Worm (Caenorhabditis elegans) whole organism, early embryonic: ENCODE measurements around the gene ZK1248.5.

Source experiments
- B0310.2 ChIP-seq: sonication (generic microtip); optimal IDR thresholded peaks from 2 replicates; lab custom pipeline; 2016; ENCODE audit warnings: mild to moderate bottlenecking, missing genetic modification characterization, missing compliant biosample characterization
- F13C5.2 ChIP-seq: sonication (generic microtip); optimal IDR thresholded peaks from 2 replicates; lab custom pipeline; 2017; ENCODE audit warnings: mild to moderate bottlenecking, missing genetic modification characterization, inconsistent platforms, missing compliant biosample characterization
- aly-1 ChIP-seq: sonication (generic microtip); optimal IDR thresholded peaks from 2 replicates; lab custom pipeline; 2016; ENCODE audit warnings: missing genetic modification characterization, missing compliant biosample characterization
- ama-1 ChIP-seq: fragments of 150-350 bp; optimal IDR thresholded peaks from 2 replicates; lab custom pipeline; 2014
- ceh-13 ChIP-seq: fragments of 200-800 bp; sonication (Bioruptor generic); optimal IDR thresholded peaks from 2 replicates; lab custom pipeline; 2018; ENCODE audit warnings: mild to moderate bottlenecking, missing genetic modification characterization, missing compliant biosample characterization
- ceh-36 ChIP-seq: sonication (generic microtip); optimal IDR thresholded peaks from 2 replicates; lab custom pipeline; 2016; ENCODE audit warnings: missing genetic modification characterization, inconsistent platforms, missing compliant biosample characterization
- ets-7 ChIP-seq: sonication (generic microtip); optimal IDR thresholded peaks from 2 replicates; lab custom pipeline; 2016; ENCODE audit warnings: missing genotype, missing genetic modification characterization, missing compliant biosample characterization
- flt-1 ChIP-seq: fragments of 200-800 bp; sonication (Bioruptor generic); IDR thresholded peaks from 2 replicates; pipeline ENCODE4 v1.3.6; 2022; ENCODE audit warnings: missing genetic modification characterization, missing compliant biosample characterization
- hmbx-1 ChIP-seq: sonication (generic microtip); optimal IDR thresholded peaks from 2 replicates; lab custom pipeline; 2016; ENCODE audit warnings: mild to moderate bottlenecking, missing genetic modification characterization, missing compliant biosample characterization
- hmg-4 ChIP-seq: fragments of 200-800 bp; sonication (Bioruptor generic); optimal IDR thresholded peaks from 2 replicates; lab custom pipeline; 2018; ENCODE audit warnings: mild to moderate bottlenecking, missing genetic modification characterization, missing compliant biosample characterization
- hnd-1 ChIP-seq: sonication (generic microtip); optimal IDR thresholded peaks from 2 replicates; lab custom pipeline; 2016; ENCODE audit warnings: missing genetic modification characterization, missing compliant biosample characterization
- pes-1 ChIP-seq: fragments of 200-800 bp; sonication (Bioruptor generic); IDR thresholded peaks from 2 replicates; pipeline ENCODE4 v1.3.6; 2022; ENCODE audit warnings: missing genetic modification reagents, missing genetic modification characterization, missing compliant biosample characterization
- scrt-1 ChIP-seq: fragments of 200-800 bp; sonication (Bioruptor generic); IDR thresholded peaks from 2 replicates; pipeline ENCODE4 v1.3.6; 2022; ENCODE audit warnings: missing genetic modification characterization, missing compliant biosample characterization
- sea-1 ChIP-seq: fragments of 200-800 bp; sonication (Bioruptor generic); conservative IDR thresholded peaks from 2 replicates; pipeline ENCODE4 v1.3.6; 2022; ENCODE audit warnings: missing genetic modification characterization, missing compliant biosample characterization
- tbx-11 ChIP-seq: fragments of 200-800 bp; sonication (Bioruptor generic); IDR thresholded peaks from 2 replicates; pipeline ENCODE4 v1.3.6; 2022; ENCODE audit warnings: missing genetic modification characterization, missing compliant biosample characterization
- tbx-37 ChIP-seq: fragments of 200-800 bp; sonication (Bioruptor generic); conservative IDR thresholded peaks from 2 replicates; pipeline ENCODE4 v1.3.6; 2022; ENCODE audit warnings: missing genetic modification reagents, missing genetic modification characterization, missing compliant biosample characterization
- tra-4 ChIP-seq: sonication (generic microtip); optimal IDR thresholded peaks from 2 replicates; lab custom pipeline; 2017; ENCODE audit warnings: missing genetic modification characterization, missing compliant biosample characterization

ZK1248.5 gene

DNA sequence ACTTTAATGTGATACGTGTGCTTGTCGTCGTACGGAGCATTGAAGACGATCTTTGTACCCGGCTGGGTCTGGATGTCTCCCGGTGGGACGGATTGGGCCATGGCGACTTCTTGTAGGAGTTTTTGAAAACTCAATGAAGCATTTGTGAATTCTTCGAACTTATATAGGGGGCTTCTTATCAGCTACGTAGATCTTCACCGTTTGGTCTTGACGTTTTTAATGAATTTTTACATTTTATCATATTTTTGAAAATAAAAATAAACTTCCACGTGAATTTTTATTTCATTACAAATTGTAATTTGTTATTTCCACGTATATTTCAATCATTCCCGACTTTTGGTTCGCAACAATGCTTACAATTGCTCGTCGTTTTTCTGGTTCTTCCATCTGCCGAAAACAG, at the start of gene ZK1248.5, which contains the start of gene msp-64:
ZK1248.5 (plus strand) TSS at position 285 of the 400 bp plus-strand sequence.
msp-64 (minus strand) TSS at position 101 of the 400 bp plus-strand sequence.
- no peak for TF ChIP-seq hmbx-1
- TF ChIP-seq tbx-37 (GFP tag; lab: Robert Waterston, UW) = no peak
- no peak for TF ChIP-seq B0310.2
- TF ChIP-seq tbx-11 = no peak
- TF ChIP-seq F13C5.2 (tag; lab: Kevin White, UChicago) = no peak
- no peak for TF ChIP-seq sea-1
- no peak for TF ChIP-seq tra-4 (tag; lab: Kevin White, UChicago)

DNA sequence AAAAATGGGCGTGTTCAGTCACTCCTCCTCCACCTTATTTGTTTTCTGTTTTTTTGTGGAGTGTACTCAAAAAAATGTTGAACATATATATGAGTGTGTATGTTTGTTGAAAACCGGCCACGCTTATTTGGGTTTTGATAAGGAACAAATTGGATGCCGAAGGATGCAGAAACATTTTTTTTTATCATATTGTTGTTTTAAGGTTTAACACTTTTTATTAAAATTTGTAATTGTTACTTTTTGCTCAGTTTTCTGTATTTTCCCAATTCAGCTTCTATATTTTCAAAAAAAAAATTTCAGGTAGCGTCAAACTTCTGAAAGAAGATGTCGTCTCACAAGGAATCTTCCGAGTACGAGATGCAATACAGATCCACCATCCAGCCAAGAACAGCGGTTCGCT, 45.0 kb upstream of the ZK1248.5 start, which contains the start of gene ifb-1:
ifb-1 (plus strand) TSS at position 301 of the 400 bp plus-strand sequence.
- TF ChIP-seq hmg-4 (GFP tag; lab: Kevin White, UChicago) (no peak), B0310.2 (no peak), tbx-11 (no peak), tbx-37 (GFP tag; lab: Robert Waterston, UW) (no peak), hnd-1 (tag; lab: Kevin White, UChicago) (no peak), hmbx-1 (no peak), F13C5.2 (tag; lab: Kevin White, UChicago) (no peak), ets-7 (tag; lab: Kevin White, UChicago) (no peak), ama-1 (no peak), tra-4 (tag; lab: Kevin White, UChicago) (no peak)

DNA sequence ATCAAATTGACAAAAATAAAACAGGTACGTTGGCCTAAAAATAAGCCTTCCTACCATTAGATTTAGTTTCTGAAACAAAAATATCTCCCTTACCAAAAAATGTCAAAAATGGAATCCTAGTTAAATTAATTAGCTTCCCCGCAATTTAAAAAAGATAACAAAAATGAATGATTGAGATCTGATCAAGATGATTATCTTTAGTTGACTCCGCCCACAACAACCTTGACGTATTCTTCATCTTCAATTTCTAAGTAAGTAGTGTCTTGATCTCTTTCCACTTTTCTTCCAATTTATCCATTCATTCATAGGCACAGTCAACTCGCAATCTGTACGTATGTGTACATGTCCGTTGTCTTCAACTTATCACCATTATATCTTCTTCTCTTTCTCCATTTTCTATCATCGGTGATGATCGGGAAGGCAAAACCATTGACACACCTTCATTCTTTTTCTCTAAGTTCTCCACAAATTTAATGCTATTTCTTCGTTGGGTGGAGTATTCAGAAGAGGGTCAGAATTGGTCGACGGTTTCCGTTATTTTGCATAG, 42.0 kb upstream of the ZK1248.5 start:
- TF ChIP-seq sea-1 = no peak
- TF ChIP-seq hmg-4 (GFP tag; lab: Kevin White, UChicago) = no peak
- no peak for TF ChIP-seq aly-1 (tag; lab: Kevin White, UChicago)
- TF ChIP-seq ets-7 (tag; lab: Kevin White, UChicago) = no peak
- TF ChIP-seq hmbx-1 = no peak
- no peak for TF ChIP-seq hnd-1 (tag; lab: Kevin White, UChicago)
- no peak for TF ChIP-seq ceh-13 (GFP tag; lab: Kevin White, UChicago)
- TF ChIP-seq ama-1 = no peak
- TF ChIP-seq B0310.2 = no peak
- no peak for TF ChIP-seq ceh-36
- no peak for TF ChIP-seq tbx-37 (GFP tag; lab: Robert Waterston, UW)
- no peak for TF ChIP-seq flt-1 (GFP tag; lab: Robert Waterston, UW)

DNA sequence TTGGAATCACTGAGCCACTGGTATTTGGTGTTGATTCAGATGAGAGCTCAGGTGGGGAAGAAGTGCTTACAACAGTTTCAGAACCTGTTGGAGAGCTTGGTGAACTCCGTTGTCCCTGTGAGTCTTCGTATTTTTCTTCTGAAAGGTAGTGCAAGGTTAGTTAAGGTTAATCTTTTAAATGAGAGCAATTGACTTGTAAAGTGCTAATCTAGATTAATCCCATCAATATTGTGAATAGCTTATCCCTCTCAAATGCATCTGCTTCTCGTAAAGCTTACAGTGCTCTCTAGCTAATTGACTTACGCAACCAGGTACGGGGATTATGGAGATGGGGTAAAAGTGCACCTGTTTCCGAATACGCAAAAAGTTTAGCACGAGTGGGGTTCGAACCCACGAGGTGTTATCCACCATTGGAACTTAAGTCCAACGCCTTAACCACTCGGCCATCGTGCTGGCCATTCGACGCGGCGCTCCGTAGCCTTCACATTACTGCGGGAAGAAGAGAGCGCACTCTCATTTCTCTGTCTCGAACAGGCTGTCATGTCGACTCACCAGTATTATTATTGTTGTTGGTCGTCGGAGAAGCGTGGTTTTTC, 37.7 kb upstream of the ZK1248.5 start:
- peak; percentile 89 for TF ChIP-seq ceh-36
- TF ChIP-seq hmg-4 (GFP tag; lab: Kevin White, UChicago) = peak; percentile 62
- TF ChIP-seq tbx-37 (GFP tag; lab: Robert Waterston, UW) = peak; percentile 64
- TF ChIP-seq F13C5.2 (tag; lab: Kevin White, UChicago) = peak; percentile 66
- peak; percentile 56; the same call in 1 of the 2 replicates for TF ChIP-seq flt-1 (GFP tag; lab: Robert Waterston, UW)
- TF ChIP-seq hmbx-1 = no peak
- peak; percentile 38 for TF ChIP-seq ceh-13 (GFP tag; lab: Kevin White, UChicago)
- peak; percentile 47 for TF ChIP-seq B0310.2
- TF ChIP-seq scrt-1 (GFP tag; lab: Robert Waterston, UW) = peak; percentile 75
- TF ChIP-seq tra-4 (tag; lab: Kevin White, UChicago) = no peak
- peak; percentile 78 for TF ChIP-seq pes-1 (GFP tag; lab: Robert Waterston, UW)
- TF ChIP-seq sea-1 = no peak
- TF ChIP-seq ets-7 (tag; lab: Kevin White, UChicago) = no peak
- peak; percentile 59 for TF ChIP-seq hnd-1 (tag; lab: Kevin White, UChicago)
- TF ChIP-seq ama-1 = no peak
- TF ChIP-seq aly-1 (tag; lab: Kevin White, UChicago) = no peak
- TF ChIP-seq tbx-11 = peak; percentile 78

DNA sequence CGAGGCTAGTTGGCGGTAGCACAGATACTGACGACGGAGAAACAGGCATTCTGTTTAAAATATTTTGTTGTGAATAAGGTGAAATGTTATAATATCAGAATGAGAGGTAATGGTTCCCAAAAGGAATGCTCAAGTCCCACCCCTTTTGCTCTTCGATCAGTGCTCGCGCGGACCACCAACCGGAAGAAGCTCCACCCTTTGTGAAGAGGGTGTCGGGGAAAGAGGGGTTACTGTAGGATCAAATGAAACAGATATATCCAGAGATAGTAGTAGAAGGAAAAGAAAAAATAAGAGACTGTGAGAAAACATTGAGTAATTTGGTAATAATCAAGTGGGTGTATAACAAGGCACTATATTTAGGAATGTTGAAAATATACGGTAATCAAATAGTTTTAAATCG, 36.2 kb upstream of the ZK1248.5 start, which contains the start of the genes dmd-5 and F10C1.1:
dmd-5 (minus strand) TSS at position 101 of the 400 bp plus-strand sequence.
F10C1.1 (plus strand) TSS at position 110 of the 400 bp plus-strand sequence.
- no peak for TF ChIP-seq aly-1 (tag; lab: Kevin White, UChicago)
- no peak for TF ChIP-seq ceh-13 (GFP tag; lab: Kevin White, UChicago)
- no peak for TF ChIP-seq F13C5.2 (tag; lab: Kevin White, UChicago)
- no peak for TF ChIP-seq ceh-36
- TF ChIP-seq tbx-37 (GFP tag; lab: Robert Waterston, UW) = no peak
- no peak for TF ChIP-seq hmbx-1
- TF ChIP-seq tra-4 (tag; lab: Kevin White, UChicago) = no peak
- no peak for TF ChIP-seq ets-7 (tag; lab: Kevin White, UChicago)
- no peak for TF ChIP-seq tbx-11
- no peak for TF ChIP-seq sea-1
- TF ChIP-seq flt-1 (GFP tag; lab: Robert Waterston, UW) = no peak
- no peak for TF ChIP-seq scrt-1 (GFP tag; lab: Robert Waterston, UW)
- TF ChIP-seq hmg-4 (GFP tag; lab: Kevin White, UChicago) = no peak
- TF ChIP-seq B0310.2 = no peak
- no peak for TF ChIP-seq ama-1
- TF ChIP-seq hnd-1 (tag; lab: Kevin White, UChicago) = no peak
- no peak for TF ChIP-seq pes-1 (GFP tag; lab: Robert Waterston, UW)

DNA sequence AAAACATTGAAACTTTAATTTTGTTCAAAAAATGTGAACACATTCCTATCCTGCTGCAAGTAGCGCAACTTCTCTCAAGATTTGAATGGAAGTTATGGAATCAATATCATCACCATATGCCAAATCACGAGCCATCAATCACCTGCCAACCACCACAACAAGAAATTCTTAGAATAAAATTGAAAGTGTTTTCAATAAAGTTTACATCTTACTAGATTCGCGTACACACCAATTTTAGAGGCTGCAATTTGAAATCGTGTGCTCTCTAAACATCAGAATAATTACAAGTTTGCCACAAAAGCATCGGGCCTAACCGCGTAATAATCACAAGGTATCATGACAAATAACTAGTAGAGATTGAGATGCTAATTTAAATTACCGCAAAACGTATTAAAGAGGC, 35.4 kb upstream of the ZK1248.5 start:
- TF ChIP-seq aly-1 (tag; lab: Kevin White, UChicago) (no peak), scrt-1 (GFP tag; lab: Robert Waterston, UW) (no peak), hnd-1 (tag; lab: Kevin White, UChicago) (no peak), ama-1 (no peak), flt-1 (GFP tag; lab: Robert Waterston, UW) (no peak), ceh-36 (no peak), B0310.2 (no peak), sea-1 (no peak), hmg-4 (GFP tag; lab: Kevin White, UChicago) (no peak), hmbx-1 (no peak), pes-1 (GFP tag; lab: Robert Waterston, UW) (no peak), ets-7 (tag; lab: Kevin White, UChicago) (no peak), ceh-13 (GFP tag; lab: Kevin White, UChicago) (no peak), tbx-11 (no peak), tbx-37 (GFP tag; lab: Robert Waterston, UW) (no peak), tra-4 (tag; lab: Kevin White, UChicago) (no peak), F13C5.2 (tag; lab: Kevin White, UChicago) (no peak)

DNA sequence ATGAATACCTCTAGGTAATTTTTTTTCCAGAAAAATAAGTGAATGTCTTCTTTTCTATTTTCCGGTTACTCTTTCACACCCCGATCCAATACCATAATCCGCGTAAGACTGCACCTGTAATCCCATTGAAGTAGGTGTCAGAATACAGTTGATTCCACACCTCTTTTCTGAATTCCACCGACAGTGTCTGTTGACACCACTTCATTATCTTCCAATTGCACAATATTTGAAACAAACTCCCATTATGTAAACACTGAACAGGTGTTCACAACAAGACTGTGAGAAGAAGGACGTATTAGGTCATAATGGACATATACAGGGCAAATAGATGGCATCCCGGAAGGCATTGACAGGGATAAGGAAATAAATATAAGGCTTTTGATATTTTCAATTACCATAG, 32.9 kb upstream of the ZK1248.5 start:
- TF ChIP-seq ama-1 (no peak), sea-1 (no peak), hmbx-1 (no peak), B0310.2 (no peak), pes-1 (GFP tag; lab: Robert Waterston, UW) (no peak), scrt-1 (GFP tag; lab: Robert Waterston, UW) (no peak)
